Worm (Caenorhabditis elegans) whole organism, L2 larva: Measurements from ENCODE around the gene C13A2.6.

Source experiments
- C34F6.9 ChIP-seq: fragments of 150-350 bp; optimal IDR thresholded peaks from 2 replicates; lab custom pipeline; 2014; ENCODE audit warnings: missing biosample characterization, missing genetic modification characterization
- F13H6.1 ChIP-seq: sonication (generic microtip); optimal IDR thresholded peaks from 2 replicates; lab custom pipeline; 2016; ENCODE audit warnings: missing genetic modification characterization, missing compliant biosample characterization
- R02D3.7 ChIP-seq: fragments of 150-350 bp; optimal IDR thresholded peaks from 2 replicates; lab custom pipeline; 2014; ENCODE audit warnings: missing biosample characterization, missing genetic modification characterization
- Y55F3AM.14 ChIP-seq: fragments of 200-800 bp; sonication (Bioruptor generic); optimal IDR thresholded peaks from 2 replicates; lab custom pipeline; 2018; ENCODE audit warnings: mild to moderate bottlenecking, missing genetic modification characterization, missing compliant biosample characterization
- alr-1 ChIP-seq: fragments of 150-350 bp; optimal IDR thresholded peaks from 2 replicates; lab custom pipeline; 2014; ENCODE audit warnings: missing biosample characterization, missing genetic modification characterization
- aly-2 ChIP-seq: fragments of 150-350 bp; optimal IDR thresholded peaks from 2 replicates; lab custom pipeline; 2014; ENCODE audit warnings: missing biosample characterization, missing genetic modification characterization
- ama-1 ChIP-seq: fragments of 150-350 bp; optimal IDR thresholded peaks from 2 replicates; lab custom pipeline; 2018; ENCODE audit warnings: inconsistent platforms
- ceh-16 ChIP-seq: fragments of 150-350 bp; optimal IDR thresholded peaks from 2 replicates; lab custom pipeline; 2014; ENCODE audit warnings: missing biosample characterization, missing genetic modification characterization
- ceh-82 ChIP-seq: fragments of 150-350 bp; optimal IDR thresholded peaks from 2 replicates; lab custom pipeline; 2014; ENCODE audit warnings: missing biosample characterization, missing genetic modification characterization
- elt-3 ChIP-seq: sonication (generic microtip); optimal IDR thresholded peaks from 2 replicates; lab custom pipeline; 2017; ENCODE audit warnings: missing biosample characterization, missing genetic modification characterization
- fos-1 ChIP-seq: fragments of 150-350 bp; optimal IDR thresholded peaks from 2 replicates; lab custom pipeline; 2014; ENCODE audit warnings: missing biosample characterization, missing genetic modification characterization
- lin-13 ChIP-seq: fragments of 150-350 bp; optimal IDR thresholded peaks from 2 replicates; lab custom pipeline; 2014; ENCODE audit warnings: missing biosample characterization, missing genetic modification reagents, missing genetic modification characterization
- lin-39 ChIP-seq: fragments of 150-350 bp; optimal IDR thresholded peaks from 2 replicates; lab custom pipeline; 2014; ENCODE audit warnings: missing biosample characterization, missing genetic modification reagents, missing genetic modification characterization
- lsy-2 ChIP-seq, 2 experiments: fragments of 150-350 bp in 1 of 2; sonication (generic microtip) in 1 of 2; optimal IDR thresholded peaks; 2 replicates each; lab custom pipeline; 2014 to 2017; ENCODE audit warnings: missing biosample characterization in 2 of 2, missing genetic modification characterization in 2 of 2
- mab-5 ChIP-seq: fragments of 150-350 bp; optimal IDR thresholded peaks from 2 replicates; lab custom pipeline; 2014; ENCODE audit warnings: missing biosample characterization, missing genetic modification characterization
- mdl-1 ChIP-seq, 2 experiments: fragments of 150-350 bp in 1 of 2; sonication (generic microtip) in 1 of 2; optimal IDR thresholded peaks; 2 replicates each; lab custom pipeline; 2017; ENCODE audit warnings: missing biosample characterization in 2 of 2, missing genetic modification characterization in 2 of 2
- nhr-10 ChIP-seq: sonication (generic microtip); optimal IDR thresholded peaks from 2 replicates; lab custom pipeline; 2017; ENCODE audit warnings: missing biosample characterization, missing genetic modification characterization
- nhr-11 ChIP-seq: fragments of 150-350 bp; optimal IDR thresholded peaks from 2 replicates; lab custom pipeline; 2014; ENCODE audit warnings: missing biosample characterization, missing genetic modification characterization
- nhr-129 ChIP-seq: fragments of 150-350 bp; optimal IDR thresholded peaks from 2 replicates; lab custom pipeline; 2014; ENCODE audit warnings: missing biosample characterization, missing genetic modification characterization
- nhr-21 ChIP-seq: fragments of 150-350 bp; optimal IDR thresholded peaks from 2 replicates; lab custom pipeline; 2014; ENCODE audit warnings: missing biosample characterization, missing genetic modification characterization
- nhr-23 ChIP-seq: fragments of 150-350 bp; optimal IDR thresholded peaks from 2 replicates; lab custom pipeline; 2014; ENCODE audit warnings: missing biosample characterization, missing genetic modification reagents, missing genetic modification characterization
- nhr-25 ChIP-seq: fragments of 150-350 bp; sonication (generic microtip); optimal IDR thresholded peaks from 3 replicates; lab custom pipeline; 2014; ENCODE audit warnings: missing biosample characterization, missing genetic modification characterization
- nhr-6 ChIP-seq: fragments of 150-350 bp; optimal IDR thresholded peaks from 2 replicates; lab custom pipeline; 2014; ENCODE audit warnings: missing biosample characterization, missing genetic modification characterization
- nhr-77 ChIP-seq: fragments of 150-350 bp; optimal IDR thresholded peaks from 2 replicates; lab custom pipeline; 2014; ENCODE audit warnings: missing biosample characterization, missing genetic modification characterization
- skn-1 ChIP-seq: sonication (generic microtip); optimal IDR thresholded peaks from 2 replicates; lab custom pipeline; 2017; ENCODE audit warnings: missing biosample characterization, missing genetic modification characterization
- sma-3 ChIP-seq: sonication (generic microtip); optimal IDR thresholded peaks from 2 replicates; lab custom pipeline; 2016; ENCODE audit warnings: missing genetic modification reagents, missing genetic modification characterization, missing compliant biosample characterization
- sma-9 ChIP-seq, 2 experiments: fragments of 150-350 bp in 1 of 2; sonication (generic microtip) in 1 of 2; optimal IDR thresholded peaks; 2 replicates each; lab custom pipeline; 2014 to 2016; ENCODE audit warnings: missing genetic modification characterization in 2 of 2, mild to moderate bottlenecking in 1 of 2, missing biosample characterization in 1 of 2, missing compliant biosample characterization in 1 of 2, missing genetic modification reagents in 1 of 2, moderate library complexity in 1 of 2
- unc-39 ChIP-seq: fragments of 150-350 bp; optimal IDR thresholded peaks from 2 replicates; lab custom pipeline; 2014; ENCODE audit warnings: missing biosample characterization, missing genetic modification characterization
- unc-55 ChIP-seq: fragments of 150-350 bp; sonication (generic microtip); optimal IDR thresholded peaks from 3 replicates; lab custom pipeline; 2014; ENCODE audit warnings: missing biosample characterization, missing genetic modification reagents, missing genetic modification characterization
- zag-1 ChIP-seq: fragments of 150-350 bp; optimal IDR thresholded peaks from 2 replicates; lab custom pipeline; 2014; ENCODE audit warnings: missing biosample characterization, missing genetic modification characterization
- ztf-1 ChIP-seq: fragments of 200-800 bp; sonication (Bioruptor generic); conservative IDR thresholded peaks from 2 replicates; pipeline ENCODE4 v1.3.6; 2022; ENCODE audit warnings: missing genetic modification characterization, missing compliant biosample characterization
- ztf-11 ChIP-seq: sonication (generic microtip); optimal IDR thresholded peaks from 2 replicates; lab custom pipeline; 2017; ENCODE audit warnings: missing biosample characterization, missing genetic modification characterization
- ztf-4 ChIP-seq: fragments of 150-350 bp; optimal IDR thresholded peaks from 2 replicates; lab custom pipeline; 2014; ENCODE audit warnings: missing biosample characterization, missing genetic modification characterization

Gene C13A2.6

DNA sequence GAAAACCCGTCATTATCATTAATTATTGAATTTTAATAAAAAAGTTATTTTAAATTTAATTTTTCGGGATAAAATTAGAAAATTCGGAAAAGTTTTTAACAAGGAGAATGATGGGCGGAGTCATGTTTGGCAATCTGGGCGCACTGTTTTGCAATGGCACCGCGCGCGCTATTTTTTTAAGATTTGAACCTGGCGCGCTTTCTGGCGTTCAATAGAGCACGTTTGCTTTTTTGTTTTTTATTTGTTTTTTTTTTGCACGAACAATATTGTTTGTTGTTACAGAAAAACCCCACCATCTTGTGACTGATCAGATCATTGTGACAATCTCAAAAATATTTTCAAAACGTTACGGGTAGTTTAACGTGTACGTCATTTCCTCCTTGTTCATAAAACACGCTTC, 32.4 kb upstream of the C13A2.6 start, which contains the start of gene hyls-1 (continued):
- TF ChIP-seq Y55F3AM.14, result no peak
- TF ChIP-seq ztf-4 (tag; lab: Kevin White, UChicago), result peak; percentile 53
- peak; percentile 64 for TF ChIP-seq skn-1 (tag; lab: Kevin White, UChicago)
- peak; percentile 79 for TF ChIP-seq C34F6.9 (tag; lab: Kevin White, UChicago)
- TF ChIP-seq ama-1 (lab: Kevin White, UChicago), result no peak

ce11 chrV:7239471-7239870, 30.0 kb upstream of the C13A2.6 start, which contains the start of gene C05C8.1:
C05C8.1 (plus strand) TSS chrV:7239771.
- TF ChIP-seq nhr-25 (tag; lab: Kevin White, UChicago) (no peak), ztf-1 (no peak), R02D3.7 (tag; lab: Kevin White, UChicago) (no peak), unc-55 (no peak), lsy-2 (tag; optimal IDR thresholded peaks at IDR 0.05; lab: Kevin White, UChicago) (no peak), ztf-11 (tag; lab: Kevin White, UChicago) (no peak), Y55F3AM.14 (no peak), fos-1 (tag; lab: Kevin White, UChicago) (no peak), nhr-77 (no peak), zag-1 (tag; lab: Kevin White, UChicago) (no peak), unc-39 (tag; lab: Kevin White, UChicago) (no peak), sma-3 (GFP tag; lab: Kevin White, UChicago) (no peak), ama-1 (lab: Kevin White, UChicago) (no peak), ztf-4 (tag; lab: Kevin White, UChicago) (no peak), skn-1 (tag; lab: Kevin White, UChicago) (no peak)

- TF ChIP-seq nhr-10 (tag; lab: Kevin White, UChicago) (no peak), C34F6.9 (tag; lab: Kevin White, UChicago) (no peak), elt-3 (no peak), nhr-77 (no peak), sma-3 (GFP tag; lab: Kevin White, UChicago) (no peak), mdl-1 (tag; optimal IDR thresholded peaks at IDR 0.05; lab: Kevin White, UChicago) (no peak), zag-1 (tag; lab: Kevin White, UChicago) (no peak), ceh-82 (tag; lab: Kevin White, UChicago) (no peak), alr-1 (tag; lab: Kevin White, UChicago) (no peak), nhr-6 (tag; lab: Kevin White, UChicago) (no peak), nhr-25 (tag; lab: Kevin White, UChicago) (no peak), nhr-21 (tag; lab: Kevin White, UChicago) (no peak), mab-5 (tag; lab: Kevin White, UChicago) (no peak)
These were observed 22.5 kb upstream of the C13A2.6 start, which contains the start of gene C05C8.7 for ce11 chrV:7246951-7247350. C05C8.7 (minus strand) TSS chrV:7247050.

- TF ChIP-seq nhr-129 (tag; lab: Kevin White, UChicago), result no peak
- TF ChIP-seq sma-9 (GFP tag; optimal IDR thresholded peaks at IDR 0.05; lab: Kevin White, UChicago), result peak; percentile 25
- no peak for TF ChIP-seq sma-9 (tag; optimal IDR thresholded peaks at IDR 0.05; lab: Kevin White, UChicago)
- TF ChIP-seq nhr-25 (tag; lab: Kevin White, UChicago), result peak; percentile 20
These were observed 21.1 kb upstream of the C13A2.6 start for ce11 chrV:7248227-7248953.

ce11 chrV:7255095-7255494, 14.4 kb upstream of the C13A2.6 start, which contains the start of gene C05C8.8:
C05C8.8 (minus strand) TSS chrV:7255195.
- TF ChIP-seq nhr-11 (tag; lab: Kevin White, UChicago) (no peak), unc-39 (tag; lab: Kevin White, UChicago) (no peak), ceh-16 (tag; lab: Kevin White, UChicago) (no peak), lsy-2 (tag; optimal IDR thresholded peaks at IDR 0.05; lab: Kevin White, UChicago) (no peak), lin-13 (no peak), elt-3 (no peak), sma-3 (GFP tag; lab: Kevin White, UChicago) (no peak), lin-39 (tag; lab: Kevin White, UChicago) (no peak), sma-9 (GFP tag; optimal IDR thresholded peaks at IDR 0.05; lab: Kevin White, UChicago) (no peak), sma-9 (tag; optimal IDR thresholded peaks at IDR 0.05; lab: Kevin White, UChicago) (no peak), fos-1 (tag; lab: Kevin White, UChicago) (no peak), nhr-23 (no peak), nhr-25 (tag; lab: Kevin White, UChicago) (no peak), aly-2 (tag; lab: Kevin White, UChicago) (no peak), C34F6.9 (tag; lab: Kevin White, UChicago) (no peak), F13H6.1 (tag; lab: Kevin White, UChicago) (no peak), nhr-129 (tag; lab: Kevin White, UChicago) (no peak)
